Worm (Caenorhabditis elegans): ENCODE measurements around the gene mlc-2.
A peak's percentile ranks its signal among the peaks of the same experiment; 100 is the strongest.

The mlc-2 gene

DNA sequence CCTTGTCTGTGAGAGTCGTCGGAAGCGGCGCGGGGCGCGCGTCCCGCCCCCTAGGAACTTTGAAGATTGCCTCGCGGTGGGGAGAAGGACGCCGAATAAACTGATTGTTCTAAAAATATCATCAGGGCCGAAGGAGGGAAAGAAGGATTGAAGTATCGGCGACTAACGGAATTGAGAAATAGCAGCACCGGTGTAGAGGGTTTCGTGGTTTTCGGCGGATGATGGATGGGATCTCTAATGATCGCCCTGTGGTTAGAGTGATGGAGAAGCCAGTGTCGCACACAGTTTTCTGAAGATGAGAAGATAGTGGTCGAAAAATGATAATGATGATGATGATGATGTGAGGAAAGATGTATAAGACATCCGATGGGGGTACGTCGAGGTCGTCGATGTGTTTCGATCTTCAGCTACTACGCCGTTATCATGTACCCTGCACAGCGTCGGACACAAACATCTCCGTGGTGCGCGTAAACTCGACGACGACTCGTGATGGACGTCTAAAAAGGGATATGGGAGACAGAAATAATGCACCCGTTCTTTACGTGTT is 34.8 kb downstream of the mlc-2 start, which contains the start of gene osm-11:
Gene osm-11, minus strand, starts transcription at position 51 of the 547 bp plus-strand sequence.
- no peak for TF ChIP-seq gmeb-1 (tag; optimal IDR thresholded peaks at IDR 0.05)
- TF ChIP-seq nhr-23 (tag; optimal IDR thresholded peaks at IDR 0.05), result no peak
- peak; percentile 51 for TF ChIP-seq nhr-21 (tag; optimal IDR thresholded peaks at IDR 0.05)
- peak; percentile 18 for TF ChIP-seq nhr-129 (tag; optimal IDR thresholded peaks at IDR 0.05)
- no peak for TF ChIP-seq dmd-4 (tag; optimal IDR thresholded peaks at IDR 0.05)
- peak in 1 of 2 experiments; percentile 21 for TF ChIP-seq lsy-2 (tag; optimal IDR thresholded peaks at IDR 0.05)
- peak; percentile 94 for TF ChIP-seq sma-9 (GFP tag; optimal IDR thresholded peaks at IDR 0.05)
- no peak for TF ChIP-seq sma-9 (tag; optimal IDR thresholded peaks at IDR 0.05)
- TF ChIP-seq egl-27 (tag; optimal IDR thresholded peaks at IDR 0.05), result peak; percentile 23
- peak; percentile 66 for TF ChIP-seq blmp-1 (tag; optimal IDR thresholded peaks at IDR 0.05; ENCODE audit: insufficient read depth)
- TF ChIP-seq R02D3.7 (tag; optimal IDR thresholded peaks at IDR 0.05), result no peak
- no peak for TF ChIP-seq unc-62 (GFP tag; optimal IDR thresholded peaks at IDR 0.05)
- TF ChIP-seq sma-3 (GFP tag; optimal IDR thresholded peaks at IDR 0.05), result peak; percentile 15
- peak; percentile 12 for TF ChIP-seq ztf-4 (tag; optimal IDR thresholded peaks at IDR 0.05)
- peak in 1 of 2 experiments; percentile 3 for TF ChIP-seq mdl-1 (tag; optimal IDR thresholded peaks at IDR 0.05)
- TF ChIP-seq mbf-1 (tag; optimal IDR thresholded peaks at IDR 0.05), result no peak

DNA sequence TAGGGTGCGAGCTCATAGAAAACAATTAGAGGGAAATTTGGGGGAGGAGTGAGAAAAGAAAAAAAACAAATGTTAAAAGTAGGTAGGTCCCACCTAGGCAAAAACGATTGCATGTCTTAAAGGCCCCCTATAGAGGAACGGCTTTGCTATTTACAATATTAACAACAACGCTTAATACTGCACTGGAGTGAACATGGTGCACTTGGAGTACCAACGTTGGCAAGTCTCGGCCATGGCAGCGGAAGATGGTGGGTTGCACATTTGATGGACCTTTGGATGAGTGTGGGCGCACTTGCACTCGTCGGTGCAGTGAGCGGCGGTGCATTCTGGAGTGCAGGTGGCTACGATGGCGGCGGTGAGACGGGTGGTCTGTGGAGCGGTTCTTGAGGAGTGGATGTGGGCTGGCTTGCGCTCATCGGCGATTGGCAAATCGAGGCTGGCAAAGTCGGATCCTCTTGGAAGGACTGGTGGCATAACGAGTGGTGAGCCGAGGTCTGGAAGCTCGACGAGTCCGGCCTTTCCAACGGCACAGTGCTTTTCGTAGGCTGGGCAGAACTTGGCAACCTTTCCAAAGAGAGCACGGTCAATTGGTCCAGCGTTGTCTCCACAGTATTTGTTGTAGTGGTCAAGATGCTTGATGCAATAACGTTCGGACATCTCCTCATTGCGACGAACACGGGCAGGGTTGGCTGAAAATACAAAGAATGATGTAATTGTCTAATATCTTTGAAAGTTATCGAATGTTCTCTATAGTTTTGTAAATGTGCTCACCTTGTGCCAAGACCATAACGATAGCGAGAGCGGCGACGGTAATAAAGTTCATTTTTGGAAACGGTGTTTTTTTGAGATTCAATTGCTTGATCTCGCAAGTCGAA is 35.6 kb downstream of the mlc-2 start:
- TF ChIP-seq lsy-2 (tag; optimal IDR thresholded peaks at IDR 0.05), result peak in 1 of 2 experiments; percentile 1
- peak; percentile 27 for TF ChIP-seq Y55F3AM.14 (GFP tag; optimal IDR thresholded peaks at IDR 0.05)
- no peak for TF ChIP-seq lin-39 (tag; optimal IDR thresholded peaks at IDR 0.05)
- peak; percentile 54 for TF ChIP-seq sma-9 (GFP tag; optimal IDR thresholded peaks at IDR 0.05)
- no peak for TF ChIP-seq sma-9 (tag; optimal IDR thresholded peaks at IDR 0.05)
- peak; percentile 97 for TF ChIP-seq ama-1 (optimal IDR thresholded peaks at IDR 0.05)
- TF ChIP-seq blmp-1 (tag; optimal IDR thresholded peaks at IDR 0.05; ENCODE audit: insufficient read depth), result peak; percentile 46
- peak; percentile 14 for TF ChIP-seq nhr-6 (tag; optimal IDR thresholded peaks at IDR 0.05)
- peak; percentile 84 for TF ChIP-seq nhr-21 (tag; optimal IDR thresholded peaks at IDR 0.05)
- no peak for TF ChIP-seq nhr-25 (tag; optimal IDR thresholded peaks at IDR 0.05)

- TF ChIP-seq nhr-129 (tag; optimal IDR thresholded peaks at IDR 0.05) (peak; percentile 39), Y55F3AM.14 (GFP tag; optimal IDR thresholded peaks at IDR 0.05) (peak; percentile 68), ceh-16 (tag; optimal IDR thresholded peaks at IDR 0.05) (no peak), crh-2 (tag; optimal IDR thresholded peaks at IDR 0.05) (peak; percentile 60), sma-9 (GFP tag; optimal IDR thresholded peaks at IDR 0.05) (peak; percentile 69), sma-9 (tag; optimal IDR thresholded peaks at IDR 0.05) (no peak), ztf-4 (tag; optimal IDR thresholded peaks at IDR 0.05) (peak; percentile 98), mdl-1 (tag; optimal IDR thresholded peaks at IDR 0.05) (no peak), nhr-21 (tag; optimal IDR thresholded peaks at IDR 0.05) (peak; percentile 95), skn-1 (tag; optimal IDR thresholded peaks at IDR 0.05) (no peak), zag-1 (tag; optimal IDR thresholded peaks at IDR 0.05) (no peak), ceh-82 (tag; optimal IDR thresholded peaks at IDR 0.05) (peak; percentile 25), nhr-6 (tag; optimal IDR thresholded peaks at IDR 0.05) (peak; percentile 13), nhr-25 (tag; optimal IDR thresholded peaks at IDR 0.05) (peak; percentile 64), sma-3 (GFP tag; optimal IDR thresholded peaks at IDR 0.05) (peak; percentile 84), nhr-23 (tag; optimal IDR thresholded peaks at IDR 0.05) (no peak), R02D3.7 (tag; optimal IDR thresholded peaks at IDR 0.05) (no peak), lin-11 (tag; optimal IDR thresholded peaks at IDR 0.05) (no peak), gmeb-1 (tag; optimal IDR thresholded peaks at IDR 0.05) (peak; percentile 37), ama-1 (optimal IDR thresholded peaks at IDR 0.05) (peak; percentile 97), F13H6.1 (tag; optimal IDR thresholded peaks at IDR 0.05) (no peak), blmp-1 (tag; optimal IDR thresholded peaks at IDR 0.05; ENCODE audit: insufficient read depth) (peak; percentile 44), snpc-4 (tag; optimal IDR thresholded peaks at IDR 0.05) (peak; percentile 9), lsy-2 (tag; optimal IDR thresholded peaks at IDR 0.05) (peak in 1 of 2 experiments; percentile 22), mab-5 (tag; optimal IDR thresholded peaks at IDR 0.05) (no peak)
Observed at ce11 chrX:17419813-17420584, 36.4 kb downstream of the mlc-2 start.

DNA sequence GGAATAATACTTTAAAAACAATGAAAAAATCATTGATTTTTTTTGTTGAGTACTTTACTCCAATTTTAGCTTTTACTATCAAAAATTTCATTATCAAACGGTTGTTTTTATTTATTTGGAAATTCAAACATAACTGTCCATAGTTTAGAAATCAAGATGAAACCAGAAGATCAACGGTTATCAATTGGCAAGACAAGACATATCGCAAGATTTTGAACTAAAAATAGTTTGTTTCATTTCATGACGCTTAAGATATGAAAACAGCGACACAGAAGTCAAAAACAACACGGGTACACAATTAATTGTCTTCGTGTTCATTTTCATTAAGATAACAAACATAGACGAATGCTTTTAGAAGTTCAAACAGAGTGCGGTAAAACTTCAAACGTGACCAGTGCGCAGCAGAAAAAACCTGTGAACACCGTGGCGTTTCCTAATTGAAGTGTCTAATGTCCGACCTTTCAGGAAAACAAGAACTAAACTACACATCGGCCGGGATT is 38.8 kb downstream of the mlc-2 start:
- TF ChIP-seq sma-9 (GFP tag; optimal IDR thresholded peaks at IDR 0.05) (peak; percentile 64), sma-9 (tag; optimal IDR thresholded peaks at IDR 0.05) (no peak), blmp-1 (tag; optimal IDR thresholded peaks at IDR 0.05; ENCODE audit: insufficient read depth) (no peak), nhr-21 (tag; optimal IDR thresholded peaks at IDR 0.05) (peak; percentile 56), nhr-6 (tag; optimal IDR thresholded peaks at IDR 0.05) (no peak), egl-27 (tag; optimal IDR thresholded peaks at IDR 0.05) (no peak), ztf-1 (GFP tag; conservative IDR thresholded peaks at IDR 0.05) (no peak), sem-4 (tag; optimal IDR thresholded peaks at IDR 0.05) (no peak), nhr-129 (tag; optimal IDR thresholded peaks at IDR 0.05) (no peak)

All from whole organism, L2 larva.